Fruit fly (Drosophila melanogaster) whole organism, prepupa: ENCODE measurements around the gene CG7379.

Source experiments
- CG10669 ChIP-seq: fragments of 200-800 bp; sonication (Bioruptor generic); optimal IDR thresholded peaks from 3 replicates; lab custom pipeline; 2018; ENCODE audit warnings: missing biosample characterization, mild to moderate bottlenecking, missing genetic modification characterization, moderate library complexity
- CG11762 ChIP-seq: fragments of 200-800 bp; sonication (Bioruptor generic); optimal IDR thresholded peaks from 3 replicates; lab custom pipeline; 2016; ENCODE audit warnings: missing biosample characterization, missing genetic modification characterization; ENCODE audit not compliant: insufficient read depth
- CG11902 ChIP-seq: fragments of 200-800 bp; sonication (Bioruptor generic); optimal IDR thresholded peaks from 3 replicates; lab custom pipeline; 2016; ENCODE audit warnings: missing biosample characterization, missing genetic modification characterization
- CG15336 ChIP-seq: fragments of 200-800 bp; sonication (Bioruptor generic); IDR thresholded peaks from 2 replicates; pipeline ENCODE4 v1.3.6; 2022; ENCODE audit warnings: missing biosample characterization, missing genetic modification characterization
- CG1621 ChIP-seq: fragments of 200-800 bp; sonication (Bioruptor generic); optimal IDR thresholded peaks from 3 replicates; lab custom pipeline; 2018; ENCODE audit warnings: missing biosample characterization, mild to moderate bottlenecking, missing genetic modification characterization
- CG3032 ChIP-seq: fragments of 200-800 bp; optimal IDR thresholded peaks from 2 replicates; lab custom pipeline; 2019; ENCODE audit warnings: missing biosample characterization, mild to moderate bottlenecking, missing genetic modification characterization, moderate library complexity
- CG32006 ChIP-seq: fragments of 200-800 bp; sonication (Bioruptor generic); optimal IDR thresholded peaks from 3 replicates; lab custom pipeline; 2017; ENCODE audit warnings: missing biosample characterization, mild to moderate bottlenecking, missing genetic modification characterization
- CG34406 ChIP-seq: fragments of 200-800 bp; sonication (Bioruptor generic); optimal IDR thresholded peaks from 3 replicates; lab custom pipeline; 2016; ENCODE audit warnings: missing biosample characterization, missing genetic modification characterization
- CG6163 ChIP-seq: fragments of 200-800 bp; sonication (Bioruptor generic); IDR thresholded peaks from 3 replicates; pipeline ENCODE4 v1.3.6; 2022; ENCODE audit warnings: missing biosample characterization, missing genetic modification characterization
- CG6276 ChIP-seq: fragments of 200-800 bp; sonication (Bioruptor generic); optimal IDR thresholded peaks from 2 replicates; lab custom pipeline; 2017; ENCODE audit warnings: missing biosample characterization, mild to moderate bottlenecking, missing genetic modification characterization
- CG6792 ChIP-seq: fragments of 200-800 bp; sonication (Bioruptor generic); optimal IDR thresholded peaks from 3 replicates; lab custom pipeline; 2016; ENCODE audit warnings: missing biosample characterization, missing genetic modification characterization
- CG6808 ChIP-seq: fragments of 200-800 bp; sonication (Bioruptor generic); optimal IDR thresholded peaks from 3 replicates; lab custom pipeline; 2017; ENCODE audit warnings: missing biosample characterization, missing genetic modification characterization, mild to moderate bottlenecking, moderate library complexity, missing genetic modification reagents
- CG6854 ChIP-seq: fragments of 200-800 bp; sonication (Bioruptor generic); optimal IDR thresholded peaks from 2 replicates; lab custom pipeline; 2017; ENCODE audit warnings: missing biosample characterization, mild to moderate bottlenecking, missing genetic modification characterization
- CG7368 ChIP-seq: fragments of 200-800 bp; sonication (Bioruptor generic); optimal IDR thresholded peaks from 3 replicates; lab custom pipeline; 2016; ENCODE audit warnings: missing biosample characterization, missing genetic modification characterization
- CG8119 ChIP-seq: fragments of 200-800 bp; sonication (Bioruptor generic); IDR thresholded peaks from 3 replicates; pipeline ENCODE4 v1.3.6; 2022; ENCODE audit warnings: missing biosample characterization, missing genetic modification characterization
- CG8632 ChIP-seq: fragments of 200-800 bp; sonication (Bioruptor generic); optimal IDR thresholded peaks from 3 replicates; lab custom pipeline; 2016; ENCODE audit warnings: missing biosample characterization, missing genetic modification characterization
- Eip75B ChIP-seq: fragments of 200-800 bp; sonication (Bioruptor generic); optimal IDR thresholded peaks from 3 replicates; lab custom pipeline; 2016; ENCODE audit warnings: missing biosample characterization, missing genetic modification characterization
- Eip78C ChIP-seq: fragments of 200-800 bp; sonication (Bioruptor generic); peaks from one replicate; lab custom pipeline; 2016; ENCODE audit warnings: missing biosample characterization, missing genetic modification characterization
- Eip93F ChIP-seq: fragments of 200-800 bp; sonication (Bioruptor generic); optimal IDR thresholded peaks from 2 replicates; lab custom pipeline; 2016; ENCODE audit warnings: missing biosample characterization, mild to moderate bottlenecking, missing genetic modification characterization
- Ets21C ChIP-seq: fragments of 200-800 bp; sonication (Bioruptor generic); optimal IDR thresholded peaks from 3 replicates; lab custom pipeline; 2016; ENCODE audit warnings: missing biosample characterization, missing genetic modification characterization
- Ets96B ChIP-seq: fragments of 200-800 bp; optimal IDR thresholded peaks from 2 replicates; lab custom pipeline; 2019; ENCODE audit warnings: missing biosample characterization, mild to moderate bottlenecking, missing genetic modification characterization, moderate library complexity
- Gug ChIP-seq: fragments of 200-800 bp; sonication (Bioruptor generic); IDR thresholded peaks from 2 replicates; pipeline ENCODE4 v1.3.6; 2022; ENCODE audit warnings: missing biosample characterization, missing genetic modification characterization
- Hr38 ChIP-seq: sonication (Bioruptor generic); optimal IDR thresholded peaks from 2 replicates; lab custom pipeline; 2016; ENCODE audit warnings: missing biosample characterization, missing genetic modification characterization
- Hr39 ChIP-seq: fragments of 200-800 bp; sonication (Bioruptor generic); optimal IDR thresholded peaks from 2 replicates; lab custom pipeline; 2016; ENCODE audit warnings: missing biosample characterization, missing genetic modification characterization
- Hr4 ChIP-seq: fragments of 200-800 bp; sonication (Bioruptor generic); optimal IDR thresholded peaks from 3 replicates; lab custom pipeline; 2016; ENCODE audit warnings: missing biosample characterization, missing genetic modification characterization
- Lpt ChIP-seq: fragments of 200-800 bp; sonication (Bioruptor generic); optimal IDR thresholded peaks from 3 replicates; lab custom pipeline; 2016; ENCODE audit warnings: missing biosample characterization, missing genetic modification characterization
- Met ChIP-seq: fragments of 200-800 bp; sonication (Bioruptor generic); optimal IDR thresholded peaks from 3 replicates; lab custom pipeline; 2016; ENCODE audit warnings: missing biosample characterization, missing genetic modification characterization
- Smox ChIP-seq: fragments of 200-800 bp; sonication (Bioruptor generic); optimal IDR thresholded peaks from 3 replicates; lab custom pipeline; 2016; ENCODE audit warnings: missing biosample characterization, missing genetic modification characterization
- Sox102F ChIP-seq: fragments of 200-800 bp; sonication (Bioruptor generic); optimal IDR thresholded peaks from 2 replicates; lab custom pipeline; 2016; ENCODE audit warnings: missing biosample characterization, mild to moderate bottlenecking, missing genetic modification characterization
- Sox15 ChIP-seq: fragments of 200-800 bp; sonication (Bioruptor generic); optimal IDR thresholded peaks from 3 replicates; lab custom pipeline; 2016; ENCODE audit warnings: missing biosample characterization, missing genetic modification characterization
- achi ChIP-seq: fragments of 200-800 bp; sonication (Bioruptor generic); optimal IDR thresholded peaks from 3 replicates; lab custom pipeline; 2016; ENCODE audit warnings: missing biosample characterization, missing genetic modification characterization
- acj6 ChIP-seq: fragments of 200-800 bp; sonication (Bioruptor generic); optimal IDR thresholded peaks from 3 replicates; lab custom pipeline; 2016; ENCODE audit warnings: missing biosample characterization, missing genetic modification characterization
- dac ChIP-seq: fragments of 200-800 bp; sonication (Bioruptor generic); optimal IDR thresholded peaks from 2 replicates; lab custom pipeline; 2017; ENCODE audit warnings: missing biosample characterization, mild to moderate bottlenecking, missing genetic modification characterization
- eg ChIP-seq: fragments of 200-800 bp; sonication (Bioruptor generic); IDR thresholded peaks from 3 replicates; pipeline ENCODE4 v1.3.6; 2022; ENCODE audit warnings: missing biosample characterization, missing genetic modification characterization
- esn ChIP-seq: fragments of 200-800 bp; sonication (Bioruptor generic); optimal IDR thresholded peaks from 2 replicates; lab custom pipeline; 2016; ENCODE audit warnings: missing biosample characterization, mild to moderate bottlenecking, missing genetic modification characterization, moderate library complexity
- fd59A ChIP-seq: fragments of 200-800 bp; sonication (Bioruptor generic); optimal IDR thresholded peaks from 2 replicates; lab custom pipeline; 2017; ENCODE audit warnings: missing biosample characterization, mild to moderate bottlenecking, missing genetic modification characterization, missing genetic modification reagents
- fd85E ChIP-seq: fragments of 200-800 bp; sonication (Bioruptor generic); optimal IDR thresholded peaks from 3 replicates; lab custom pipeline; 2016; ENCODE audit warnings: missing biosample characterization, missing genetic modification characterization
- lz ChIP-seq: fragments of 200-800 bp; sonication (Bioruptor generic); optimal IDR thresholded peaks from 3 replicates; lab custom pipeline; 2016; ENCODE audit warnings: missing biosample characterization, missing genetic modification characterization
- net ChIP-seq: fragments of 200-800 bp; sonication (Bioruptor generic); optimal IDR thresholded peaks from 3 replicates; lab custom pipeline; 2016; ENCODE audit warnings: missing biosample characterization, missing genetic modification characterization
- pdm3 ChIP-seq: fragments of 200-800 bp; sonication (Bioruptor generic); optimal IDR thresholded peaks from 3 replicates; lab custom pipeline; 2016; ENCODE audit warnings: missing biosample characterization, missing genetic modification characterization
- salr ChIP-seq, 2 experiments: fragments of 200-800 bp; sonication (Bioruptor generic); optimal IDR thresholded peaks; 3 replicates each; lab custom pipeline; 2016 to 2018; ENCODE audit warnings: missing biosample characterization in 2 of 2, missing genetic modification characterization in 2 of 2, mild to moderate bottlenecking in 1 of 2
- spab ChIP-seq: fragments of 200-800 bp; sonication (Bioruptor generic); optimal IDR thresholded peaks from 2 replicates; lab custom pipeline; 2017; ENCODE audit warnings: missing biosample characterization, mild to moderate bottlenecking, missing genetic modification characterization, missing genetic modification reagents
- ss ChIP-seq, 2 experiments: fragments of 200-800 bp; sonication (Bioruptor generic); optimal IDR thresholded peaks; 2 replicates in 1 of 2; 3 replicates in 1 of 2; lab custom pipeline; 2017 to 2018; ENCODE audit warnings: mild to moderate bottlenecking in 2 of 2, missing biosample characterization in 2 of 2, missing genetic modification characterization in 2 of 2, moderate library complexity in 1 of 2
- svp ChIP-seq: fragments of 200-800 bp; sonication (Bioruptor generic); peaks from one replicate; lab custom pipeline; 2016; ENCODE audit warnings: missing biosample characterization, missing genetic modification characterization

Gene CG7379

dm6 chr3R:17794335-17795074 lies 3.6 kb downstream of the CG7379 start, which contains the start of gene CG43102 (continued):
- TF ChIP-seq salr (GFP tag; optimal IDR thresholded peaks at IDR 0.05; lab: Kevin White, UChicago) = peak in 1 of 2 experiments; percentile 50
- TF ChIP-seq Eip93F (GFP tag; lab: Kevin White, UChicago) = peak; percentile 27
- TF ChIP-seq CG1621 (tag; lab: Kevin White, UChicago) = peak; percentile 29
- TF ChIP-seq Eip75B (GFP tag; lab: Kevin White, UChicago) = peak; percentile 4
- peak; percentile 26 for TF ChIP-seq CG6808 (GFP tag; lab: Kevin White, UChicago)
- TF ChIP-seq CG11902 (GFP tag; lab: Kevin White, UChicago) = peak; percentile 70
- TF ChIP-seq Hr38 = no peak
- peak; percentile 34 for TF ChIP-seq Lpt (GFP tag; lab: Kevin White, UChicago)
- TF ChIP-seq fd85E (GFP tag; lab: Kevin White, UChicago) = no peak
- peak; percentile 43 for TF ChIP-seq CG10669 (GFP tag; lab: Kevin White, UChicago)
- peak; percentile 52 for TF ChIP-seq CG6792 (GFP tag; lab: Kevin White, UChicago)
- TF ChIP-seq esn (GFP tag; lab: Kevin White, UChicago) = peak; percentile 63
- peak; percentile 64 for TF ChIP-seq achi (GFP tag; lab: Kevin White, UChicago)
- TF ChIP-seq Smox (GFP tag; lab: Kevin White, UChicago) = peak; percentile 39
- TF ChIP-seq Hr4 (GFP tag; lab: Kevin White, UChicago) = peak; percentile 50
- peak; percentile 54 for TF ChIP-seq pdm3 (GFP tag; lab: Kevin White, UChicago)
- TF ChIP-seq CG8632 = peak; percentile 68
- TF ChIP-seq ss (GFP tag; optimal IDR thresholded peaks at IDR 0.05; lab: Kevin White, UChicago) = peak in 1 of 2 experiments; percentile 67
- TF ChIP-seq Ets96B = peak; percentile 60
- peak; percentile 11 for TF ChIP-seq dac
- TF ChIP-seq eg (GFP tag; lab: Robert Waterston, UW) = peak; percentile 84
- peak; percentile 71 for TF ChIP-seq CG15336 (GFP tag; lab: Robert Waterston, UW)
- TF ChIP-seq Sox15 (GFP tag; lab: Kevin White, UChicago) = peak; percentile 16
- peak; percentile 73 for TF ChIP-seq acj6 (GFP tag; lab: Kevin White, UChicago)
- peak; percentile 45 for TF ChIP-seq CG3032 (tag; lab: Kevin White, UChicago)
- peak; percentile 74 for TF ChIP-seq net (GFP tag; lab: Kevin White, UChicago)
- peak; percentile 24 for TF ChIP-seq spab (GFP tag; lab: Kevin White, UChicago)
- TF ChIP-seq CG34406 (GFP tag; lab: Kevin White, UChicago) = peak; percentile 74
- TF ChIP-seq CG11762 (GFP tag; lab: Kevin White, UChicago) = peak; percentile 27
- no peak for TF ChIP-seq CG6276 (GFP tag; lab: Kevin White, UChicago)
- peak; percentile 92 for TF ChIP-seq Eip78C (GFP tag; lab: Kevin White, UChicago)
- TF ChIP-seq lz = peak; percentile 50
- TF ChIP-seq Sox102F = peak; percentile 75
- peak; percentile 64 for TF ChIP-seq CG32006 (GFP tag; lab: Kevin White, UChicago)
- peak; percentile 52 for TF ChIP-seq CG7368 (GFP tag; lab: Kevin White, UChicago)

- TF ChIP-seq ss (GFP tag; optimal IDR thresholded peaks at IDR 0.05; lab: Kevin White, UChicago) = no peak
- no peak for TF ChIP-seq pdm3 (GFP tag; lab: Kevin White, UChicago)
- TF ChIP-seq Sox15 (GFP tag; lab: Kevin White, UChicago) = no peak
- TF ChIP-seq, all 60 proteins: peak for 0
Observed at dm6 chr3R:17793287-17793686, 4.8 kb downstream of the CG7379 start.

- TF ChIP-seq acj6 (GFP tag; lab: Kevin White, UChicago) (no peak), Met (GFP tag; lab: Kevin White, UChicago) (peak; percentile 4), CG6163 (GFP tag; lab: Robert Waterston, UW) (no peak), CG8119 (GFP tag; lab: Robert Waterston, UW) (no peak), Sox15 (GFP tag; lab: Kevin White, UChicago) (no peak), net (GFP tag; lab: Kevin White, UChicago) (no peak), ss (GFP tag; optimal IDR thresholded peaks at IDR 0.05; lab: Kevin White, UChicago) (no peak), Hr39 (GFP tag; lab: Kevin White, UChicago) (no peak), fd59A (GFP tag; lab: Kevin White, UChicago) (no peak), salr (GFP tag; optimal IDR thresholded peaks at IDR 0.05; lab: Kevin White, UChicago) (peak in 1 of 2 experiments; percentile 22), Gug (GFP tag; lab: Robert Waterston, UW) (no peak), Smox (GFP tag; lab: Kevin White, UChicago) (no peak), Eip93F (GFP tag; lab: Kevin White, UChicago) (no peak), eg (GFP tag; lab: Robert Waterston, UW) (0 out of 3 replicates have a peak, but pooled peaks have one; percentile 12), CG15336 (GFP tag; lab: Robert Waterston, UW) (peak; percentile 33; the same call in 1 of the 2 replicates), Ets21C (GFP tag; lab: Kevin White, UChicago) (no peak), CG32006 (GFP tag; lab: Kevin White, UChicago) (peak; percentile 58), svp (GFP tag; lab: Kevin White, UChicago) (peak; percentile 74), CG3032 (tag; lab: Kevin White, UChicago) (no peak), CG6276 (GFP tag; lab: Kevin White, UChicago) (peak; percentile 30), CG6854 (GFP tag; lab: Kevin White, UChicago) (no peak), fd85E (GFP tag; lab: Kevin White, UChicago) (no peak), achi (GFP tag; lab: Kevin White, UChicago) (peak; percentile 3), Hr4 (GFP tag; lab: Kevin White, UChicago) (peak; percentile 47), dac (no peak)
Observed at dm6 chr3R:17789937-17790336, 8.2 kb downstream of the CG7379 start.
